Worm (Caenorhabditis elegans) whole organism, L2 larva: ENCODE results near the gene nhr-54.

Experiments
- R02D3.7 ChIP-seq: fragments of 150-350 bp; optimal IDR thresholded peaks from 2 replicates; lab custom pipeline; 2014; ENCODE audit warnings: missing biosample characterization, missing genetic modification characterization
- ZK546.5 ChIP-seq: sonication (generic microtip); optimal IDR thresholded peaks from 2 replicates; lab custom pipeline; 2017; ENCODE audit warnings: missing biosample characterization, missing genetic modification characterization
- ceh-82 ChIP-seq: fragments of 150-350 bp; optimal IDR thresholded peaks from 2 replicates; lab custom pipeline; 2014; ENCODE audit warnings: missing biosample characterization, missing genetic modification characterization
- crh-2 ChIP-seq: sonication (generic microtip); optimal IDR thresholded peaks from 2 replicates; lab custom pipeline; 2017; ENCODE audit warnings: missing biosample characterization, missing genetic modification characterization
- fos-1 ChIP-seq: fragments of 150-350 bp; optimal IDR thresholded peaks from 2 replicates; lab custom pipeline; 2014; ENCODE audit warnings: missing biosample characterization, missing genetic modification characterization
- gmeb-1 ChIP-seq: fragments of 150-350 bp; optimal IDR thresholded peaks from 2 replicates; lab custom pipeline; 2014; ENCODE audit warnings: missing biosample characterization, missing genetic modification characterization
- mdl-1 ChIP-seq, 2 experiments: fragments of 150-350 bp in 1 of 2; sonication (generic microtip) in 1 of 2; optimal IDR thresholded peaks; 2 replicates each; lab custom pipeline; 2017; ENCODE audit warnings: missing biosample characterization in 2 of 2, missing genetic modification characterization in 2 of 2
- nhr-11 ChIP-seq: fragments of 150-350 bp; optimal IDR thresholded peaks from 2 replicates; lab custom pipeline; 2014; ENCODE audit warnings: missing biosample characterization, missing genetic modification characterization
- nhr-25 ChIP-seq: fragments of 150-350 bp; sonication (generic microtip); optimal IDR thresholded peaks from 3 replicates; lab custom pipeline; 2014; ENCODE audit warnings: missing biosample characterization, missing genetic modification characterization
- nhr-77 ChIP-seq: fragments of 150-350 bp; optimal IDR thresholded peaks from 2 replicates; lab custom pipeline; 2014; ENCODE audit warnings: missing biosample characterization, missing genetic modification characterization
- snpc-4 ChIP-seq: fragments of 150-350 bp; optimal IDR thresholded peaks from 2 replicates; lab custom pipeline; 2014; ENCODE audit warnings: missing biosample characterization, missing genetic modification characterization
- unc-39 ChIP-seq: fragments of 150-350 bp; optimal IDR thresholded peaks from 2 replicates; lab custom pipeline; 2014; ENCODE audit warnings: missing biosample characterization, missing genetic modification characterization
- zag-1 ChIP-seq: fragments of 150-350 bp; optimal IDR thresholded peaks from 2 replicates; lab custom pipeline; 2014; ENCODE audit warnings: missing biosample characterization, missing genetic modification characterization
- ztf-4 ChIP-seq: fragments of 150-350 bp; optimal IDR thresholded peaks from 2 replicates; lab custom pipeline; 2014; ENCODE audit warnings: missing biosample characterization, missing genetic modification characterization

ce11 chrV:16488172-16488571, 17.6 kb downstream of the nhr-54 start, which contains the start of gene sqst-4:
- TF ChIP-seq nhr-11 (tag; lab: Kevin White, UChicago) (no peak), ztf-4 (no peak), ZK546.5 (tag; lab: Kevin White, UChicago) (no peak), fos-1 (tag; lab: Kevin White, UChicago) (no peak), crh-2 (tag; lab: Kevin White, UChicago) (no peak), nhr-25 (no peak), zag-1 (tag; lab: Kevin White, UChicago) (no peak), gmeb-1 (tag; lab: Kevin White, UChicago) (no peak), unc-39 (tag; lab: Kevin White, UChicago) (no peak), nhr-77 (tag; lab: Kevin White, UChicago) (no peak), ceh-82 (tag; lab: Kevin White, UChicago) (no peak), mdl-1 (tag; optimal IDR thresholded peaks at IDR 0.05; lab: Kevin White, UChicago) (no peak), snpc-4 (tag; lab: Kevin White, UChicago) (no peak), R02D3.7 (tag; lab: Kevin White, UChicago) (no peak)
